Worm (Caenorhabditis elegans) whole organism, L3 larva: ENCODE measurements around the gene F46B6.6.

Source experiments
- ama-1 ChIP-seq: fragments of 150-350 bp; optimal IDR thresholded peaks from 2 replicates; lab custom pipeline; 2018
- ceh-82 ChIP-seq: fragments of 150-350 bp; optimal IDR thresholded peaks from 2 replicates; lab custom pipeline; 2014; ENCODE audit warnings: missing biosample characterization, missing genetic modification characterization
- fkh-10 ChIP-seq: sonication (generic microtip); optimal IDR thresholded peaks from 2 replicates; lab custom pipeline; 2017; ENCODE audit warnings: missing biosample characterization, missing genetic modification reagents, missing genetic modification characterization
- fos-1 ChIP-seq: fragments of 150-350 bp; optimal IDR thresholded peaks from 2 replicates; lab custom pipeline; 2014; ENCODE audit warnings: missing biosample characterization, missing genetic modification characterization
- nhr-28 ChIP-seq: fragments of 150-350 bp; optimal IDR thresholded peaks from 2 replicates; lab custom pipeline; 2014; ENCODE audit warnings: missing biosample characterization, missing genetic modification characterization
- unc-62 ChIP-seq: fragments of 150-350 bp; sonication (generic microtip); optimal IDR thresholded peaks from 4 replicates; lab custom pipeline; 2014; ENCODE audit warnings: missing biosample characterization, missing genetic modification reagents, missing genetic modification characterization
- zag-1 ChIP-seq: fragments of 150-350 bp; optimal IDR thresholded peaks from 2 replicates; lab custom pipeline; 2014; ENCODE audit warnings: missing biosample characterization, missing genetic modification characterization
- ztf-11 ChIP-seq: fragments of 150-350 bp; optimal IDR thresholded peaks from 2 replicates; lab custom pipeline; 2014; ENCODE audit warnings: missing biosample characterization, missing genetic modification characterization

ce11 chrV:9833900-9834299, 47.2 kb upstream of the F46B6.6 start, which contains the start of gene sru-40:
- TF ChIP-seq fos-1 (tag; lab: Kevin White, UChicago), result no peak
- no peak for TF ChIP-seq nhr-28 (tag; lab: Kevin White, UChicago)
- no peak for TF ChIP-seq ceh-82 (tag; lab: Kevin White, UChicago)
- TF ChIP-seq zag-1, result no peak
- no peak for TF ChIP-seq ama-1 (lab: Kevin White, UChicago)
- TF ChIP-seq ztf-11 (tag; lab: Kevin White, UChicago), result no peak
- TF ChIP-seq fkh-10 (GFP tag; lab: Kevin White, UChicago), result no peak
- no peak for TF ChIP-seq unc-62
